Worm (Caenorhabditis elegans) whole organism, L3 larva: ENCODE data around the gene F07C3.9.

Source experiments
- R02D3.7 ChIP-seq: fragments of 150-350 bp; optimal IDR thresholded peaks from 2 replicates; lab custom pipeline; 2014; ENCODE audit warnings: missing biosample characterization, missing genetic modification characterization
- ZK546.5 ChIP-seq: sonication (generic microtip); optimal IDR thresholded peaks from 2 replicates; lab custom pipeline; 2017; ENCODE audit warnings: missing biosample characterization, missing genetic modification characterization
- ceh-16 ChIP-seq: sonication (generic microtip); optimal IDR thresholded peaks from 2 replicates; lab custom pipeline; 2017; ENCODE audit warnings: missing biosample characterization, missing genetic modification characterization
- ceh-28 ChIP-seq: fragments of 150-350 bp; optimal IDR thresholded peaks from 2 replicates; lab custom pipeline; 2014; ENCODE audit warnings: missing biosample characterization, missing genetic modification reagents, missing genetic modification characterization
- ceh-82 ChIP-seq: fragments of 150-350 bp; optimal IDR thresholded peaks from 2 replicates; lab custom pipeline; 2014; ENCODE audit warnings: missing biosample characterization, missing genetic modification characterization
- ceh-9 ChIP-seq: sonication (generic microtip); optimal IDR thresholded peaks from 2 replicates; lab custom pipeline; 2018; ENCODE audit warnings: missing biosample characterization, missing genetic modification characterization
- daf-12 ChIP-seq: fragments of 150-350 bp; optimal IDR thresholded peaks from 2 replicates; lab custom pipeline; 2014; ENCODE audit warnings: missing biosample characterization, missing genetic modification reagents, missing genetic modification characterization
- egl-27 ChIP-seq: sonication (generic microtip); optimal IDR thresholded peaks from 4 replicates; lab custom pipeline; 2017; ENCODE audit warnings: missing biosample characterization, missing genetic modification reagents, missing genetic modification characterization
- egl-5 ChIP-seq: fragments of 150-350 bp; optimal IDR thresholded peaks from 2 replicates; lab custom pipeline; 2017; ENCODE audit warnings: missing biosample characterization, missing genetic modification reagents, missing genetic modification characterization, inconsistent platforms
- elt-1 ChIP-seq: fragments of 150-350 bp; optimal IDR thresholded peaks from 2 replicates; lab custom pipeline; 2014; ENCODE audit warnings: missing biosample characterization, missing genetic modification characterization
- elt-2 ChIP-seq: sonication (generic microtip); optimal IDR thresholded peaks from 2 replicates; lab custom pipeline; 2016; ENCODE audit warnings: missing genetic modification reagents, mild to moderate bottlenecking, missing genetic modification characterization, missing compliant biosample characterization
- elt-3 ChIP-seq, 3 experiments: fragments of 150-350 bp in 1 of 3; sonication (generic microtip) in 2 of 3; optimal IDR thresholded peaks; 2 replicates in 2 of 3; 4 replicates in 1 of 3; lab custom pipeline; 2014 to 2017; ENCODE audit warnings: missing biosample characterization in 3 of 3, missing genetic modification characterization in 3 of 3
- eor-1 ChIP-seq, 2 experiments: fragments of 150-350 bp; optimal IDR thresholded peaks; 2 replicates each; lab custom pipeline; 2014 to 2018; ENCODE audit warnings: missing biosample characterization in 2 of 2, missing genetic modification characterization in 2 of 2
- fkh-10 ChIP-seq: sonication (generic microtip); optimal IDR thresholded peaks from 2 replicates; lab custom pipeline; 2017; ENCODE audit warnings: missing biosample characterization, missing genetic modification reagents, missing genetic modification characterization
- fkh-2 ChIP-seq: fragments of 150-350 bp; optimal IDR thresholded peaks from 2 replicates; lab custom pipeline; 2014; ENCODE audit warnings: missing biosample characterization, missing genetic modification reagents, missing genetic modification characterization
- fos-1 ChIP-seq: fragments of 150-350 bp; optimal IDR thresholded peaks from 2 replicates; lab custom pipeline; 2014; ENCODE audit warnings: missing biosample characterization, missing genetic modification characterization
- hmg-11 ChIP-seq: sonication (generic microtip); optimal IDR thresholded peaks from 2 replicates; lab custom pipeline; 2016; ENCODE audit warnings: missing genetic modification characterization, missing compliant biosample characterization
- jun-1 ChIP-seq: fragments of 150-350 bp; optimal IDR thresholded peaks from 2 replicates; lab custom pipeline; 2014; ENCODE audit warnings: missing biosample characterization, missing genetic modification reagents, missing genetic modification characterization
- lin-15B ChIP-seq: fragments of 150-350 bp; optimal IDR thresholded peaks from 2 replicates; lab custom pipeline; 2014; ENCODE audit warnings: missing biosample characterization, missing genetic modification characterization
- lin-39 ChIP-seq: fragments of 150-350 bp; optimal IDR thresholded peaks from 2 replicates; lab custom pipeline; 2018; ENCODE audit warnings: missing biosample characterization, missing genetic modification reagents, missing genetic modification characterization
- lsy-12 ChIP-seq: sonication (generic microtip); optimal IDR thresholded peaks from 2 replicates; lab custom pipeline; 2016; ENCODE audit warnings: mild to moderate bottlenecking, missing genetic modification characterization, missing compliant biosample characterization
- mdl-1 ChIP-seq: fragments of 150-350 bp; optimal IDR thresholded peaks from 2 replicates; lab custom pipeline; 2014; ENCODE audit warnings: missing biosample characterization, missing genetic modification characterization
- mml-1 ChIP-seq: fragments of 150-350 bp; sonication (generic microtip); optimal IDR thresholded peaks from 3 replicates; lab custom pipeline; 2014; ENCODE audit warnings: missing biosample characterization, missing genetic modification characterization
- nfya-1 ChIP-seq: sonication (generic microtip); optimal IDR thresholded peaks from 2 replicates; lab custom pipeline; 2017; ENCODE audit warnings: missing genetic modification characterization, mild to moderate bottlenecking, missing compliant biosample characterization, antibody characterized with exemption, moderate library complexity; ENCODE audit not compliant: insufficient read depth
- nhr-11 ChIP-seq: fragments of 150-350 bp; optimal IDR thresholded peaks from 2 replicates; lab custom pipeline; 2014; ENCODE audit warnings: missing biosample characterization, missing genetic modification characterization
- nhr-23 ChIP-seq: fragments of 150-350 bp; optimal IDR thresholded peaks from 2 replicates; lab custom pipeline; 2014; ENCODE audit warnings: missing biosample characterization, missing genetic modification reagents, missing genetic modification characterization
- nhr-237 ChIP-seq: fragments of 150-350 bp; optimal IDR thresholded peaks from 2 replicates; lab custom pipeline; 2014; ENCODE audit warnings: missing biosample characterization, missing genetic modification characterization
- nhr-25 ChIP-seq: sonication (generic microtip); optimal IDR thresholded peaks from 2 replicates; lab custom pipeline; 2017; ENCODE audit warnings: missing biosample characterization, missing genetic modification characterization
- nhr-43 ChIP-seq: sonication (generic microtip); optimal IDR thresholded peaks from 2 replicates; lab custom pipeline; 2016; ENCODE audit warnings: mild to moderate bottlenecking, missing genetic modification characterization, missing compliant biosample characterization; ENCODE audit not compliant: poor library complexity, severe bottlenecking
- nhr-67 ChIP-seq: fragments of 150-350 bp; optimal IDR thresholded peaks from 2 replicates; lab custom pipeline; 2014; ENCODE audit warnings: missing biosample characterization, missing genetic modification characterization
- nhr-76 ChIP-seq: fragments of 150-350 bp; sonication (generic microtip); optimal IDR thresholded peaks from 5 replicates; lab custom pipeline; 2014; ENCODE audit warnings: missing biosample characterization, missing genetic modification characterization
- nhr-77 ChIP-seq: fragments of 150-350 bp; optimal IDR thresholded peaks from 2 replicates; lab custom pipeline; 2014; ENCODE audit warnings: missing biosample characterization, missing genetic modification characterization
- pha-4 ChIP-seq: fragments of 150-350 bp; optimal IDR thresholded peaks from 2 replicates; lab custom pipeline; 2014; ENCODE audit warnings: missing biosample characterization, missing genetic modification reagents, missing genetic modification characterization
- pqm-1 ChIP-seq: fragments of 150-350 bp; optimal IDR thresholded peaks from 2 replicates; lab custom pipeline; 2017; ENCODE audit warnings: missing biosample characterization, missing genetic modification characterization, inconsistent platforms
- sea-2 ChIP-seq: fragments of 150-350 bp; sonication (generic microtip); optimal IDR thresholded peaks from 4 replicates; lab custom pipeline; 2014; ENCODE audit warnings: missing biosample characterization, missing genetic modification reagents, missing genetic modification characterization
- skn-1 ChIP-seq: fragments of 150-350 bp; optimal IDR thresholded peaks from 2 replicates; lab custom pipeline; 2014; ENCODE audit warnings: missing biosample characterization, missing genetic modification characterization
- snpc-4 ChIP-seq: fragments of 150-350 bp; optimal IDR thresholded peaks from 2 replicates; lab custom pipeline; 2014; ENCODE audit warnings: missing biosample characterization, missing genetic modification characterization
- unc-39 ChIP-seq: sonication (generic microtip); optimal IDR thresholded peaks from 4 replicates; lab custom pipeline; 2017; ENCODE audit warnings: missing biosample characterization, missing genetic modification characterization
- unc-62 ChIP-seq: fragments of 150-350 bp; sonication (generic microtip); optimal IDR thresholded peaks from 4 replicates; lab custom pipeline; 2014; ENCODE audit warnings: missing biosample characterization, missing genetic modification reagents, missing genetic modification characterization
- zag-1 ChIP-seq: fragments of 150-350 bp; optimal IDR thresholded peaks from 2 replicates; lab custom pipeline; 2014; ENCODE audit warnings: missing biosample characterization, missing genetic modification characterization
- ztf-11 ChIP-seq: fragments of 150-350 bp; optimal IDR thresholded peaks from 2 replicates; lab custom pipeline; 2014; ENCODE audit warnings: missing biosample characterization, missing genetic modification characterization
- ztf-4 ChIP-seq: fragments of 150-350 bp; optimal IDR thresholded peaks from 2 replicates; lab custom pipeline; 2014; ENCODE audit warnings: missing biosample characterization, missing genetic modification characterization

F07C3.9 gene

ce11 chrV:9221566-9221965, 32.9 kb downstream of the F07C3.9 start, which contains the start of gene grd-6:
grd-6 (plus strand) TSS chrV:9221866.
- TF ChIP-seq ceh-28, result no peak
- TF ChIP-seq fkh-2 (tag; lab: Kevin White, UChicago), result no peak
- TF ChIP-seq nhr-67 (tag; lab: Kevin White, UChicago), result no peak
- no peak for TF ChIP-seq fkh-10 (GFP tag; lab: Kevin White, UChicago)
- no peak for TF ChIP-seq ceh-16 (tag; lab: Kevin White, UChicago)
- TF ChIP-seq nhr-25, result peak; percentile 25
- no peak for TF ChIP-seq jun-1 (tag; lab: Kevin White, UChicago)
- TF ChIP-seq elt-2 (tag; lab: Kevin White, UChicago), result no peak
- TF ChIP-seq, all 47 proteins: peak for 1

DNA sequence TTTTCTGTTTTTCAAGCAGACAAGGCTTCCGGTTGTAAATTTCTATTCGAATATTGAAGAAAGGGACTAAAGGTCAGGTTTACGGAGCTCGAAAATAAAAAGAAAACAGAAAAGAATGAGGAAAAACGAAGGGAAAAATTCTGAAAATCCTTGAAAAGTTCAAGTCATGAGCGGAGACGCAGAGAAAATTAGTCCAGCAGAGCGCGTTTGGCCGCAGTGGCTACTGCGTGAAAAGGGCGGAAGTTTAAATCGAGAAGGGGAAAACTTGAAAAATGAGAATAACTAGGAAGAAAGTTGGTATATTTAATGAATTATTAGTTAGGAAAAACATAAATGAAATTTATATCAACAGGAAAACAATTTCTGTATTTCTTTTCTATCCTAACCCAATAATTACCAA, 34.0 kb downstream of the F07C3.9 start:
- TF ChIP-seq nhr-25 (peak; percentile 55), nhr-11 (tag; lab: Kevin White, UChicago) (no peak), skn-1 (tag; lab: Kevin White, UChicago) (peak; percentile 46), pha-4 (tag; lab: Kevin White, UChicago) (peak; percentile 77), eor-1 (tag; optimal IDR thresholded peaks at IDR 0.05; lab: Kevin White, UChicago) (no peak), egl-5 (tag; lab: Kevin White, UChicago) (peak; percentile 28), elt-2 (tag; lab: Kevin White, UChicago) (peak; percentile 44), nfya-1 (peak; percentile 79), nhr-23 (peak; percentile 51), lsy-12 (no peak), ceh-82 (tag; lab: Kevin White, UChicago) (no peak), lin-15B (tag; lab: Kevin White, UChicago) (peak; percentile 75), fkh-2 (tag; lab: Kevin White, UChicago) (no peak), pqm-1 (tag; lab: Kevin White, UChicago) (peak; percentile 21), mdl-1 (no peak), hmg-11 (tag; lab: Kevin White, UChicago) (peak; percentile 28)

DNA sequence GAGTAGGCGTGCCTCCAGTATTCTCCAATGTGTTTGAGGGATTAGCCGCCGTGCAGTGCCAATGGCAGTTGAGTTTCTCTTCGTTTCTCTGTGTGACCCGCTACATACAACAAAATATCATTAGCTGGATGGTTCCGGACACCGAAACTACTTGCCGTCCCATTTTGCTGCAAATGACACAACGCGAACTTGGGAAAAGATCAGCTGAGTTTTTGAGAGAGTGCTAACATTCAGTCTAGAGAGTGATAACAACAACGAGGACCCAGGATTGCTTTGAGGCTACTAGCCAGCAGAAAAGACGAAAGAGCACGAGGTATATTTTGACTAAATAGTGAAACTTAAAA, 35.1 kb downstream of the F07C3.9 start:
- no peak for TF ChIP-seq ZK546.5 (tag; lab: Kevin White, UChicago)
- TF ChIP-seq R02D3.7 (tag; lab: Kevin White, UChicago), result no peak
- no peak for TF ChIP-seq unc-62
- TF ChIP-seq elt-1 (tag; lab: Kevin White, UChicago), result no peak
- TF ChIP-seq lin-39 (tag; lab: Kevin White, UChicago), result no peak
- no peak for TF ChIP-seq snpc-4
- TF ChIP-seq unc-39 (tag; lab: Kevin White, UChicago), result no peak
- no peak for TF ChIP-seq mml-1 (tag; lab: Kevin White, UChicago)
- no peak for TF ChIP-seq fkh-2 (tag; lab: Kevin White, UChicago)
- no peak for TF ChIP-seq zag-1
- TF ChIP-seq hmg-11 (tag; lab: Kevin White, UChicago), result no peak
- no peak for TF ChIP-seq jun-1 (tag; lab: Kevin White, UChicago)
- TF ChIP-seq sea-2, result no peak
- no peak for TF ChIP-seq nhr-23

DNA sequence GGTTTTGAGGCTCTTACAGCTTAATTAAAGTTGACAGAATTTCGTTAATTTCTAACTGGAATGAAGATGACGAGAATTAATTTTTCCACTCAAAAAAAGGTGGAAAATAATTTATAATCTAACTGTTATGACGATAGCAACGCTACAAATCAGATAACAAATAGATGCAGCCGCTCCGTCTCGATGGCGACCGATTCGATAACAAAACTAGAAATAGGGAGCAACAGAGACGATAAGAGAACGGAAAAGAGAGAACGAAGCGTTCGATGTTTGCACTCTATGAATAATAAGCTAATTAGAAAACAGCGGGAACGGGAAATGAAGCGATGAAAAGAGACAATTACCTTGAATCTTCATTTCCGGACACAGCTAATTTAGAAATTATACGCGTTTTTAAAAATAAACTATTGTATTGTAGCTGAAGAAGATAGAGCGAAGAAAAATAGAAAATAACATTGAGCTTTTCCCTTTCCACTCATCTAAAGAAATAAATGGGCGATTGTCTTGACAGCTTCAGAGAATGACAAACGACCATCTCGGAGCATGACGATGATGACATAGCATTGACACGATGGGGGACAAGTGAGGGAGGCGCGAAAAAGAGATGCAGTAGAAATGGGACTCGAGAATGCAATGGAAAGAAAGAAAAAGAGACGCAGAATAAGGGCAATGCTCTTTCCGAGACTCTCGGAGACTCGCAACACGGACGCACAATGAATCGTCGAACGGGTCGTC, 35.6 kb downstream of the F07C3.9 start:
- TF ChIP-seq lin-39 (tag; lab: Kevin White, UChicago), result peak; percentile 71
- no peak for TF ChIP-seq ceh-9 (tag; lab: Kevin White, UChicago)
- TF ChIP-seq egl-5 (tag; lab: Kevin White, UChicago), result no peak
- peak; percentile 5 for TF ChIP-seq lin-15B (tag; lab: Kevin White, UChicago)
- TF ChIP-seq nhr-25, result no peak
- TF ChIP-seq snpc-4, result peak; percentile 13
- no peak for TF ChIP-seq ceh-82 (tag; lab: Kevin White, UChicago)
- no peak for TF ChIP-seq ceh-16 (tag; lab: Kevin White, UChicago)
- TF ChIP-seq unc-39 (tag; lab: Kevin White, UChicago), result no peak
- TF ChIP-seq ztf-4 (tag; lab: Kevin White, UChicago), result no peak
- no peak for TF ChIP-seq ztf-11 (tag; lab: Kevin White, UChicago)
- TF ChIP-seq nhr-23, result no peak
- no peak for TF ChIP-seq daf-12
- TF ChIP-seq fkh-2 (tag; lab: Kevin White, UChicago), result no peak
- TF ChIP-seq nhr-237, result no peak
- no peak for TF ChIP-seq nhr-43
- peak; percentile 67 for TF ChIP-seq skn-1 (tag; lab: Kevin White, UChicago)
- no peak for TF ChIP-seq pha-4 (tag; lab: Kevin White, UChicago)
- no peak for TF ChIP-seq egl-27
- no peak for TF ChIP-seq fos-1 (tag; lab: Kevin White, UChicago)
- TF ChIP-seq mdl-1, result no peak
- peak; percentile 47 for TF ChIP-seq nfya-1
- no peak for TF ChIP-seq eor-1 (tag; optimal IDR thresholded peaks at IDR 0.05; lab: Kevin White, UChicago)
- no peak for TF ChIP-seq elt-3 (tag; optimal IDR thresholded peaks at IDR 0.05; lab: Kevin White, UChicago)
- no peak for TF ChIP-seq elt-1 (tag; lab: Kevin White, UChicago)
- TF ChIP-seq hmg-11 (tag; lab: Kevin White, UChicago), result no peak
- no peak for TF ChIP-seq ZK546.5 (tag; lab: Kevin White, UChicago)
- TF ChIP-seq pqm-1 (tag; lab: Kevin White, UChicago), result peak; percentile 45
- TF ChIP-seq elt-2 (tag; lab: Kevin White, UChicago), result peak; percentile 77
- no peak for TF ChIP-seq nhr-77 (tag; lab: Kevin White, UChicago)
- TF ChIP-seq jun-1 (tag; lab: Kevin White, UChicago), result no peak
- no peak for TF ChIP-seq mml-1 (tag; lab: Kevin White, UChicago)
- TF ChIP-seq nhr-67 (tag; lab: Kevin White, UChicago), result no peak
- no peak for TF ChIP-seq nhr-76 (tag; lab: Kevin White, UChicago)
- no peak for TF ChIP-seq ceh-28
